Fruit fly (Drosophila melanogaster) whole organism, prepupa: ENCODE data around the gene grk.

Experiments
- CG10669 ChIP-seq: fragments of 200-800 bp; sonication (Bioruptor generic); optimal IDR thresholded peaks from 3 replicates; lab custom pipeline; 2018; ENCODE audit warnings: missing biosample characterization, mild to moderate bottlenecking, missing genetic modification characterization, moderate library complexity
- CG15336 ChIP-seq: fragments of 200-800 bp; sonication (Bioruptor generic); IDR thresholded peaks from 2 replicates; pipeline ENCODE4 v1.3.6; 2022; ENCODE audit warnings: missing biosample characterization, missing genetic modification characterization
- CG3032 ChIP-seq: fragments of 200-800 bp; optimal IDR thresholded peaks from 2 replicates; lab custom pipeline; 2019; ENCODE audit warnings: missing biosample characterization, mild to moderate bottlenecking, missing genetic modification characterization, moderate library complexity
- CG31627 ChIP-seq: fragments of 200-800 bp; sonication (Bioruptor generic); optimal IDR thresholded peaks from 3 replicates; lab custom pipeline; 2016; ENCODE audit warnings: missing biosample characterization, missing genetic modification characterization
- CG32006 ChIP-seq: fragments of 200-800 bp; sonication (Bioruptor generic); optimal IDR thresholded peaks from 3 replicates; lab custom pipeline; 2017; ENCODE audit warnings: missing biosample characterization, mild to moderate bottlenecking, missing genetic modification characterization
- CG6163 ChIP-seq: fragments of 200-800 bp; sonication (Bioruptor generic); IDR thresholded peaks from 3 replicates; pipeline ENCODE4 v1.3.6; 2022; ENCODE audit warnings: missing biosample characterization, missing genetic modification characterization
- CG8319 ChIP-seq: fragments of 200-800 bp; sonication (Bioruptor generic); optimal IDR thresholded peaks from 3 replicates; lab custom pipeline; 2016; ENCODE audit warnings: missing biosample characterization, missing genetic modification characterization
- Met ChIP-seq: fragments of 200-800 bp; sonication (Bioruptor generic); optimal IDR thresholded peaks from 3 replicates; lab custom pipeline; 2016; ENCODE audit warnings: missing biosample characterization, missing genetic modification characterization
- Sox102F ChIP-seq: fragments of 200-800 bp; sonication (Bioruptor generic); optimal IDR thresholded peaks from 2 replicates; lab custom pipeline; 2016; ENCODE audit warnings: missing biosample characterization, mild to moderate bottlenecking, missing genetic modification characterization
- Sox14 ChIP-seq: fragments of 200-800 bp; sonication (Bioruptor generic); optimal IDR thresholded peaks from 3 replicates; lab custom pipeline; 2016; ENCODE audit warnings: missing biosample characterization, missing genetic modification characterization
- fd59A ChIP-seq: fragments of 200-800 bp; sonication (Bioruptor generic); optimal IDR thresholded peaks from 2 replicates; lab custom pipeline; 2017; ENCODE audit warnings: missing biosample characterization, mild to moderate bottlenecking, missing genetic modification characterization, missing genetic modification reagents
- lz ChIP-seq: fragments of 200-800 bp; sonication (Bioruptor generic); optimal IDR thresholded peaks from 3 replicates; lab custom pipeline; 2016; ENCODE audit warnings: missing biosample characterization, missing genetic modification characterization

dm6 chr2L:8398721-8399120, 34.7 kb downstream of the grk start, which contains the start of gene CG13386:
- TF ChIP-seq Met (GFP tag; lab: Kevin White, UChicago) (no peak), Sox14 (no peak), CG6163 (no peak), CG3032 (tag; lab: Kevin White, UChicago) (no peak), Sox102F (no peak), CG8319 (GFP tag; lab: Kevin White, UChicago) (no peak), fd59A (GFP tag; lab: Kevin White, UChicago) (no peak), CG10669 (GFP tag; lab: Kevin White, UChicago) (no peak), CG32006 (GFP tag; lab: Kevin White, UChicago) (no peak), CG31627 (GFP tag; lab: Kevin White, UChicago) (no peak), lz (GFP tag; lab: Kevin White, UChicago) (no peak), CG15336 (no peak)
